Worm (Caenorhabditis elegans): ENCODE data around the gene lab-2.
A peak's percentile ranks its signal among the peaks of the same experiment; 100 is the strongest.

Gene lab-2

ce11 chrIII:7343389-7343788, 14.0 kb upstream of the lab-2 start, which contains the start of gene F08F8.6 (continued):
- no peak for TF ChIP-seq akir-1 (GFP tag; optimal IDR thresholded peaks at IDR 0.05)

- TF ChIP-seq ztf-18 (tag; optimal IDR thresholded peaks at IDR 0.05) (no peak), rpc-1 (optimal IDR thresholded peaks at IDR 0.05) (no peak), rpc-1 (tag; optimal IDR thresholded peaks at IDR 0.05) (no peak), F57C9.4 (tag; optimal IDR thresholded peaks at IDR 0.05) (no peak), hlh-26 (GFP tag; conservative IDR thresholded peaks at IDR 0.05) (no peak), repo-1 (tag; optimal IDR thresholded peaks at IDR 0.05) (no peak), ets-4 (GFP tag; optimal IDR thresholded peaks at IDR 0.05) (no peak), T07F8.4 (tag; optimal IDR thresholded peaks at IDR 0.05) (no peak), pbrm-1 (GFP tag; IDR thresholded peaks at IDR 0.05) (no peak), die-1 (tag; optimal IDR thresholded peaks at IDR 0.05) (no peak), F33H1.4 (GFP tag; IDR thresholded peaks at IDR 0.05) (peak; percentile 59; the same call in 1 of the 2 replicates), ztf-26 (tag; optimal IDR thresholded peaks at IDR 0.05) (no peak), lsl-1 (GFP tag; optimal IDR thresholded peaks at IDR 0.05) (peak; percentile 50), sptf-2 (GFP tag; optimal IDR thresholded peaks at IDR 0.05) (no peak), D2030.7 (GFP tag; IDR thresholded peaks at IDR 0.05) (no peak)
Observed at ce11 chrIII:7339138-7339537, 9.7 kb upstream of the lab-2 start.

ce11 chrIII:7338693-7339092, 9.3 kb upstream of the lab-2 start, which contains the start of gene kap-1:
Gene kap-1 (plus strand): TSS chrIII:7338835.
- TF ChIP-seq rcor-1 (GFP tag; IDR thresholded peaks at IDR 0.05) (no peak), athp-1 (tag; optimal IDR thresholded peaks at IDR 0.05) (peak; percentile 62), ekl-4 (GFP tag; IDR thresholded peaks at IDR 0.05) (peak; percentile 51; the same call in 1 of the 2 replicates), nhr-120 (GFP tag; IDR thresholded peaks at IDR 0.05) (0 out of 2 replicates have a peak, but pooled peaks have one; percentile 12), madf-6 (GFP tag; IDR thresholded peaks at IDR 0.05) (peak; percentile 3; the same call in 1 of the 2 replicates), ztf-3 (GFP tag; optimal IDR thresholded peaks at IDR 0.05) (peak; percentile 5), K12H6.12 (tag; optimal IDR thresholded peaks at IDR 0.05) (no peak), F33H1.4 (GFP tag; IDR thresholded peaks at IDR 0.05) (peak; percentile 33; the same call in 1 of the 2 replicates), pbrm-1 (GFP tag; IDR thresholded peaks at IDR 0.05) (no peak), akir-1 (GFP tag; optimal IDR thresholded peaks at IDR 0.05) (no peak), him-1 (tag; optimal IDR thresholded peaks at IDR 0.05) (peak; percentile 54), madf-3 (GFP tag; IDR thresholded peaks at IDR 0.05) (no peak), mes-4 (tag; optimal IDR thresholded peaks at IDR 0.05) (peak; percentile 34), dox-1 (GFP tag; IDR thresholded peaks at IDR 0.05) (0 out of 2 replicates have a peak, but pooled peaks have one; percentile 25), lin-54 (GFP tag; optimal IDR thresholded peaks at IDR 0.05) (peak; percentile 29), T26A5.8 (tag; optimal IDR thresholded peaks at IDR 0.05) (peak; percentile 20), nfyb-1 (GFP tag; IDR thresholded peaks at IDR 0.05) (peak; percentile 44; the same call in 1 of the 2 replicates), B0261.1 (tag; optimal IDR thresholded peaks at IDR 0.05) (no peak), ztf-6 (GFP tag; IDR thresholded peaks at IDR 0.05) (no peak), F49E8.2 (tag; optimal IDR thresholded peaks at IDR 0.05; ENCODE audit: insufficient read depth) (peak; percentile 22), ztf-22 (GFP tag; optimal IDR thresholded peaks at IDR 0.05) (peak; percentile 25), tbp1 (GFP tag; optimal IDR thresholded peaks at IDR 0.05) (peak; percentile 32), mcd-1 (GFP tag; IDR thresholded peaks at IDR 0.05) (peak; percentile 44), Y56A3A.18 (GFP tag; IDR thresholded peaks at IDR 0.05) (peak; percentile 89; the same call in 1 of the 2 replicates), tlf-1 (GFP tag; optimal IDR thresholded peaks at IDR 0.05) (peak; percentile 58), ama-1 (optimal IDR thresholded peaks at IDR 0.05) (peak; percentile 78), ama-1 (GFP tag; optimal IDR thresholded peaks at IDR 0.05) (peak in 1 of 2 experiments; percentile 78), ceh-91 (GFP tag; IDR thresholded peaks at IDR 0.05) (no peak), unc-62 (GFP tag; optimal IDR thresholded peaks at IDR 0.05) (no peak), sptf-2 (GFP tag; optimal IDR thresholded peaks at IDR 0.05) (no peak), hlh-26 (GFP tag; conservative IDR thresholded peaks at IDR 0.05) (0 out of 2 replicates have a peak, but pooled peaks have one; percentile 32), aptf-3 (GFP tag; IDR thresholded peaks at IDR 0.05) (no peak), cebp-1 (GFP tag; IDR thresholded peaks at IDR 0.05) (no peak), cebp-1 (tag; optimal IDR thresholded peaks at IDR 0.05) (peak; percentile 56), let-526 (GFP tag; IDR thresholded peaks at IDR 0.05) (peak; percentile 79; the same call in 1 of the 2 replicates), B0336.3 (GFP tag; IDR thresholded peaks at IDR 0.05) (peak; percentile 86)
